Worm (Caenorhabditis elegans) whole organism, early embryonic: ENCODE measurements around the gene C35D10.1.

Experiments
- B0310.2 ChIP-seq: sonication (generic microtip); optimal IDR thresholded peaks from 2 replicates; lab custom pipeline; 2016; ENCODE audit warnings: mild to moderate bottlenecking, missing genetic modification characterization, missing compliant biosample characterization
- F13C5.2 ChIP-seq: sonication (generic microtip); optimal IDR thresholded peaks from 2 replicates; lab custom pipeline; 2017; ENCODE audit warnings: mild to moderate bottlenecking, missing genetic modification characterization, inconsistent platforms, missing compliant biosample characterization
- ama-1 ChIP-seq: fragments of 150-350 bp; optimal IDR thresholded peaks from 2 replicates; lab custom pipeline; 2014
- ets-7 ChIP-seq: sonication (generic microtip); optimal IDR thresholded peaks from 2 replicates; lab custom pipeline; 2016; ENCODE audit warnings: missing genotype, missing genetic modification characterization, missing compliant biosample characterization
- flt-1 ChIP-seq: fragments of 200-800 bp; sonication (Bioruptor generic); IDR thresholded peaks from 2 replicates; pipeline ENCODE4 v1.3.6; 2022; ENCODE audit warnings: missing genetic modification characterization, missing compliant biosample characterization
- hmbx-1 ChIP-seq: sonication (generic microtip); optimal IDR thresholded peaks from 2 replicates; lab custom pipeline; 2016; ENCODE audit warnings: mild to moderate bottlenecking, missing genetic modification characterization, missing compliant biosample characterization
- hnd-1 ChIP-seq: sonication (generic microtip); optimal IDR thresholded peaks from 2 replicates; lab custom pipeline; 2016; ENCODE audit warnings: missing genetic modification characterization, missing compliant biosample characterization
- sea-1 ChIP-seq: fragments of 200-800 bp; sonication (Bioruptor generic); conservative IDR thresholded peaks from 2 replicates; pipeline ENCODE4 v1.3.6; 2022; ENCODE audit warnings: missing genetic modification characterization, missing compliant biosample characterization
- tbx-11 ChIP-seq: fragments of 200-800 bp; sonication (Bioruptor generic); IDR thresholded peaks from 2 replicates; pipeline ENCODE4 v1.3.6; 2022; ENCODE audit warnings: missing genetic modification characterization, missing compliant biosample characterization
- tra-4 ChIP-seq: sonication (generic microtip); optimal IDR thresholded peaks from 2 replicates; lab custom pipeline; 2017; ENCODE audit warnings: missing genetic modification characterization, missing compliant biosample characterization

- TF ChIP-seq ama-1: no peak
- TF ChIP-seq hmbx-1 (tag; lab: Kevin White, UChicago): no peak
- no peak for TF ChIP-seq tbx-11 (GFP tag; lab: Robert Waterston, UW)
- TF ChIP-seq ets-7 (tag; lab: Kevin White, UChicago): no peak
- TF ChIP-seq hnd-1 (tag; lab: Kevin White, UChicago): no peak
- TF ChIP-seq F13C5.2 (tag; lab: Kevin White, UChicago): no peak
- no peak for TF ChIP-seq tra-4 (tag; lab: Kevin White, UChicago)
- TF ChIP-seq B0310.2 (tag; lab: Kevin White, UChicago): no peak
- TF ChIP-seq flt-1: no peak
- no peak for TF ChIP-seq sea-1
These were observed 39.4 kb downstream of the C35D10.1 start for ce11 chrIII:4918906-4919305.
